Fruit fly (Drosophila melanogaster) whole organism, embryonic: ENCODE measurements around the gene CG6052.

ENCODE experiments used
- Atf6 ChIP-seq: fragments of 200-800 bp; sonication (Bioruptor generic); IDR thresholded peaks from 2 replicates; pipeline ENCODE4 v1.3.6; 2022; ENCODE audit warnings: missing biosample characterization, missing genetic modification characterization
- Mes4 ChIP-seq: fragments of 200-800 bp; sonication (Bioruptor generic); optimal IDR thresholded peaks from 2 replicates; lab custom pipeline; 2016; ENCODE audit warnings: missing biosample characterization, missing genetic modification characterization
- NC2β ChIP-seq: fragments of 200-800 bp; sonication (Bioruptor generic); optimal IDR thresholded peaks from 2 replicates; lab custom pipeline; 2016; ENCODE audit warnings: missing biosample characterization, missing genetic modification characterization

dm6 chr3L:17750488-17750887, 21.3 kb upstream of the CG6052 start, which contains the start of gene Adgf-B:
- no peak for TF ChIP-seq NC2β (GFP tag; lab: Kevin White, UChicago)
- TF ChIP-seq Mes4 (GFP tag; lab: Kevin White, UChicago): no peak
- TF ChIP-seq Atf6 (GFP tag; lab: Robert Waterston, UW): no peak
